Fruit fly (Drosophila melanogaster): ENCODE measurements around the gene dor.
A peak's percentile ranks its signal among the peaks of the same experiment; 100 is the strongest.

Gene dor

DNA sequence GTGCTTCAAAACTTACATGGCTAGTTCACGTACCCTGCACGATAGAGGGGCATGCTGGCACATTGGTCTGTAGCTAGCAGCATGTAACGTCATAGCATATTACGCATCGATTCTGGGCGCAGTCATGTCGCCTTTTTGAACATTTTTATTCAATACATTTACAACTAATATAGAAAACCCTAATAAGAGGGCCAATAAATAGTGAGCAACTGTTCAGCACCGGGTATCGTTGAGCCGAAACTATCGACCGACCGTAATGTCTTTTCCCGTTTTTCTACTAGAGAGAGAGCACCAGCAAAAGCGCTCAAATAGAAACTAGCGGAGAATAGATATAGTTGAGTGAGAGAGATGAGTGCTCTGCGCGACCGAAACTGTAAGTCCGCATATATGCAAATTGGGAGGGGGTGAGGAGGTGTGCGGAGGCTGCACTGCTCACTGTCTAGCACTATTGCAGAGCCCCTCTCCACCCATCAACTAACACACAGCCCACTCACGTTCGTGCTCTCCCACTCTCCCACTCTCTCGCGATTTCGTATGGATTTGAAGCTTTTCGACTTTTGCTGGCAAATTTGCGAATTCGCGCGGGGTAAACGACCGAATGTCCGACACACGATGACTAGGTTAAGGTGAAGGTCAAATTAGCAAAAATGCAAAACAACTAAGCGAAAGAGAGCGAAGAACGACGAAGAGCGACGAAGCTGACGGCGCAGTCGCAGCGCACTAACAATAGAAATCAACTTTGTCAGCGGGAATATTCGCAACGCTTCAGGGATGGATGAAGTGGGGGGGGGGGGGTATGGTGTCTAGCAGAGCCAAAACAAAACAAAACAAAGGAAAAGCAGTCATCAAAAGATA lies 45.9 kb upstream of the dor start (continued):
- TF ChIP-seq dac (GFP tag; optimal IDR thresholded peaks at IDR 0.05) (peak; percentile 91), CG32006 (GFP tag; optimal IDR thresholded peaks at IDR 0.05) (peak; percentile 97), CG7368 (GFP tag; optimal IDR thresholded peaks at IDR 0.05) (no peak), CG16779 (tag; optimal IDR thresholded peaks at IDR 0.05) (peak; percentile 54), Sox14 (GFP tag; optimal IDR thresholded peaks at IDR 0.05) (peak; percentile 78), CG6163 (GFP tag; IDR thresholded peaks at IDR 0.05) (peak; percentile 88), CG10669 (GFP tag; optimal IDR thresholded peaks at IDR 0.05) (no peak), fd85E (GFP tag; optimal IDR thresholded peaks at IDR 0.05) (no peak), spab (GFP tag; optimal IDR thresholded peaks at IDR 0.05) (no peak)

dm6 chrX:1619699-1620309 lies 45.0 kb upstream of the dor start:
- TF ChIP-seq CG6276 (GFP tag; optimal IDR thresholded peaks at IDR 0.05): no peak
- no peak for TF ChIP-seq CG4318 (GFP tag; optimal IDR thresholded peaks at IDR 0.05)
- TF ChIP-seq lz (GFP tag; optimal IDR thresholded peaks at IDR 0.05): no peak
- no peak for TF ChIP-seq Sox102F (GFP tag; optimal IDR thresholded peaks at IDR 0.05)
- TF ChIP-seq vri (GFP tag; optimal IDR thresholded peaks at IDR 0.05): peak; percentile 42

- no peak for TF ChIP-seq CG3919 (GFP tag; optimal IDR thresholded peaks at IDR 0.05)
- no peak for TF ChIP-seq Sox15 (GFP tag; optimal IDR thresholded peaks at IDR 0.05)
- no peak for TF ChIP-seq Lpt (GFP tag; optimal IDR thresholded peaks at IDR 0.05)
- no peak for TF ChIP-seq salr (GFP tag; optimal IDR thresholded peaks at IDR 0.05)
- TF ChIP-seq CG11902 (GFP tag; optimal IDR thresholded peaks at IDR 0.05): no peak
- no peak for TF ChIP-seq CG32006 (GFP tag; optimal IDR thresholded peaks at IDR 0.05)
- no peak for TF ChIP-seq Ets21C (GFP tag; optimal IDR thresholded peaks at IDR 0.05)
- TF ChIP-seq dsx (GFP tag; optimal IDR thresholded peaks at IDR 0.05; ENCODE audit: poor library complexity, severe bottlenecking): no peak
- no peak for TF ChIP-seq CG7368 (GFP tag; optimal IDR thresholded peaks at IDR 0.05)
- TF ChIP-seq Sox14 (GFP tag; optimal IDR thresholded peaks at IDR 0.05): no peak
- TF ChIP-seq lz (GFP tag; optimal IDR thresholded peaks at IDR 0.05): no peak
- no peak for TF ChIP-seq Eip78C (GFP tag)
- no peak for TF ChIP-seq CG8632 (GFP tag; optimal IDR thresholded peaks at IDR 0.05)
- TF ChIP-seq fd85E (GFP tag; optimal IDR thresholded peaks at IDR 0.05): no peak
- no peak for TF ChIP-seq CG6854 (GFP tag; optimal IDR thresholded peaks at IDR 0.05)
- TF ChIP-seq CG10631 (GFP tag; optimal IDR thresholded peaks at IDR 0.05): no peak
- TF ChIP-seq CG8119 (GFP tag; IDR thresholded peaks at IDR 0.05): no peak
- no peak for TF ChIP-seq Eip75B (GFP tag; optimal IDR thresholded peaks at IDR 0.05)
Observed at dm6 chrX:1621399-1621798, 43.5 kb upstream of the dor start.

DNA sequence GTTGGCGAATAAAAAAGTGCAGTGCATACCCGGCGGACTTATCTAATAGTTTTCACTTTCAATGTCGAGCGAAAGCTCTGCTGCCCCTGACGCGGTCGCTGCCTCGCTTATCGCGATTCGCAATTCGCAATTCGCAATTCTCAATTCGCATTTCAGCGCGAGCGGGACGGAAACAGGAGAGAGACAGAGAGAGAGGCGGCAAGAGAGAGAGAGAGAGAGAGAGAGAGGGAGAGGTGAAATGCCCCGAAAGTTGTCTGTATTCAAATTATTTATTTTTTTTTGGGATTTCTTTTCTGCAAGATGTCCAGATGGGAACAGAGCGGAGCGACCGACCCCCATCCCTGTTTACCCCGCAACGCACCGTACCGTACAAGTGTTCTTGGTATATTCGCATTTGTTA lies 41.7 kb upstream of the dor start:
- TF ChIP-seq net (GFP tag; optimal IDR thresholded peaks at IDR 0.05) (peak; percentile 3), Eip78C (GFP tag) (peak; percentile 51), Hr4 (GFP tag; optimal IDR thresholded peaks at IDR 0.05) (no peak), svp (GFP tag) (peak; percentile 30), vri (GFP tag; optimal IDR thresholded peaks at IDR 0.05) (peak; percentile 16), CG34406 (GFP tag; optimal IDR thresholded peaks at IDR 0.05) (no peak), CG8319 (GFP tag; optimal IDR thresholded peaks at IDR 0.05) (no peak), Blimp-1 (GFP tag; optimal IDR thresholded peaks at IDR 0.05) (peak; percentile 73), Eip75B (GFP tag; optimal IDR thresholded peaks at IDR 0.05) (no peak), Lpt (GFP tag; optimal IDR thresholded peaks at IDR 0.05) (peak; percentile 3), CG6854 (GFP tag; optimal IDR thresholded peaks at IDR 0.05) (peak; percentile 36)
